Worm (Caenorhabditis elegans): ENCODE measurements around the gene F26A1.1.

DNA sequence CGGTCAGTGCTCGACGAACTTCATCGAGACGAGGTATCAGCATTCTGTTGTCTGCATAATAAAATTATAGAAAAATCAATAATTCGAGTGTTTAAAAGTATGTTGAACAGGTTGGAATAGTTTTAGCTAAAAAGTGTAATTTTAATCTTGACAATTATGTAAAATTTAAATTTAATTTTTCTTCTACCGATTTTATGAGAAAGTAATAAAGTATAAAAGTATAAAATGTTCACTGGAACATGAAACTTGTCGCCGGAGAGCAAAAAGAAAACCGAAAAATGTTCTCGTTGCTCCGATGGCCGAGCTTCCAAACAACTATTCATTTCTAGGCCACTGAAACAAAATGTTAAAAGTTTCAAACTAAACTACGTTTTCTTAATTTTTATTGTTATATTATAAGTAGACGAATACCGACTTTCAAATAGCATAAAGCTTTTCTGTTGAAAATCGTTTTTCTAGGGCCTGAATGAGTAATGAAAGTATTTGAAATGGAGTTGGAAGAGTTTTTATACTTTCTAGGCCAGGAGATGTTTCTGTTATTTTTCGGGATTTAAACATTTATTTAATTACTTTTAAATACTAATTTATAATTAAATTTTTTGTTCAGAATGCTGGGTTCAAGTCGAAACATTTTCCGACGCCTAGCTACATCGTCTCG, 11.6 kb downstream of the F26A1.1 start, which contains the start of the genes C35D10.10 and C35D10.5:
- TF ChIP-seq unc-62 (GFP tag; optimal IDR thresholded peaks at IDR 0.05) (no peak), ztf-11 (tag; optimal IDR thresholded peaks at IDR 0.05) (no peak), unc-39 (tag; optimal IDR thresholded peaks at IDR 0.05) (no peak), ceh-43 (GFP tag; optimal IDR thresholded peaks at IDR 0.05) (no peak), ces-1 (GFP tag; optimal IDR thresholded peaks at IDR 0.05) (no peak)
